Fruit fly (Drosophila melanogaster): ENCODE data around the gene GAA1.

GAA1 gene

dm6 chrX:5891666-5892444 lies 18.7 kb upstream of the GAA1 start (continued):
- no peak for TF ChIP-seq mirr (GFP tag; optimal IDR thresholded peaks at IDR 0.05)
- peak; percentile 15 for TF ChIP-seq CG10979 (tag; optimal IDR thresholded peaks at IDR 0.05)
- no peak for TF ChIP-seq Nf-YA (GFP tag; IDR thresholded peaks at IDR 0.05)
- peak; percentile 3 for TF ChIP-seq gsb-n (tag; optimal IDR thresholded peaks at IDR 0.05)
- no peak for TF ChIP-seq CG18476 (GFP tag; optimal IDR thresholded peaks at IDR 0.05)
- peak; percentile 5 for TF ChIP-seq CG12942 (GFP tag; optimal IDR thresholded peaks at IDR 0.05)
- no peak for TF ChIP-seq fru (optimal IDR thresholded peaks at IDR 0.05)
- no peak for TF ChIP-seq CG7963 (GFP tag; IDR thresholded peaks at IDR 0.05; ENCODE audit: partially characterized antibody)
- TF ChIP-seq CG3407 (GFP tag; optimal IDR thresholded peaks at IDR 0.05): no peak
- TF ChIP-seq insv (GFP tag; optimal IDR thresholded peaks at IDR 0.05): no peak
- TF ChIP-seq jigr1 (GFP tag; IDR thresholded peaks at IDR 0.05): no peak
- peak; percentile 11 for TF ChIP-seq org-1 (GFP tag; optimal IDR thresholded peaks at IDR 0.05)
- peak; percentile 34 for TF ChIP-seq disco-r (GFP tag; optimal IDR thresholded peaks at IDR 0.05)
- TF ChIP-seq CG33213 (GFP tag; optimal IDR thresholded peaks at IDR 0.05): peak; percentile 14
- TF ChIP-seq CG9932 (GFP tag; IDR thresholded peaks at IDR 0.05): peak; percentile 80
- no peak for TF ChIP-seq Doc3 (GFP tag; IDR thresholded peaks at IDR 0.05; ENCODE audit: partially characterized antibody)
- TF ChIP-seq CG15479 (GFP tag; optimal IDR thresholded peaks at IDR 0.05): no peak
- no peak for TF ChIP-seq CG4707 (GFP tag; optimal IDR thresholded peaks at IDR 0.05)
- no peak for TF ChIP-seq CG8281 (tag; optimal IDR thresholded peaks at IDR 0.05)
- no peak for TF ChIP-seq Neu2 (GFP tag; optimal IDR thresholded peaks at IDR 0.05; ENCODE audit: borderline replicate concordance)
- no peak for TF ChIP-seq sim (GFP tag; IDR thresholded peaks at IDR 0.05)
- peak; percentile 29 for TF ChIP-seq vfl (GFP tag; optimal IDR thresholded peaks at IDR 0.05)
- no peak for TF ChIP-seq cg (GFP tag; optimal IDR thresholded peaks at IDR 0.05)
- no peak for TF ChIP-seq sr (GFP tag; IDR thresholded peaks at IDR 0.05)
- no peak for TF ChIP-seq psq (GFP tag; optimal IDR thresholded peaks at IDR 0.05)
- TF ChIP-seq oc (tag; optimal IDR thresholded peaks at IDR 0.05): no peak
- no peak for TF ChIP-seq Ravus (GFP tag; IDR thresholded peaks at IDR 0.05)
- no peak for TF ChIP-seq nau (GFP tag; optimal IDR thresholded peaks at IDR 0.05)
- peak; percentile 38; the same call in 1 of the 2 replicates for TF ChIP-seq CG10366 (GFP tag; IDR thresholded peaks at IDR 0.05)
- TF ChIP-seq CG34422 (GFP tag; IDR thresholded peaks at IDR 0.05): no peak
- no peak for TF ChIP-seq CG3163 (GFP tag; optimal IDR thresholded peaks at IDR 0.05)
- TF ChIP-seq slp2 (GFP tag; optimal IDR thresholded peaks at IDR 0.05): no peak
- no peak for TF ChIP-seq NC2β (GFP tag; optimal IDR thresholded peaks at IDR 0.05)
- no peak for TF ChIP-seq Gsc (GFP tag; IDR thresholded peaks at IDR 0.05)
- TF ChIP-seq trem (tag; optimal IDR thresholded peaks at IDR 0.05): no peak
- peak; percentile 43 for TF ChIP-seq sisA (GFP tag; IDR thresholded peaks at IDR 0.05)
- TF ChIP-seq Hmx (GFP tag; optimal IDR thresholded peaks at IDR 0.05): no peak
- TF ChIP-seq gcm (GFP tag; optimal IDR thresholded peaks at IDR 0.05): no peak
- TF ChIP-seq kah (GFP tag; optimal IDR thresholded peaks at IDR 0.05): no peak
- no peak for TF ChIP-seq CG8765 (GFP tag; IDR thresholded peaks at IDR 0.05)
- no peak for TF ChIP-seq CG10565 (GFP tag; optimal IDR thresholded peaks at IDR 0.05)
- 0 out of 2 replicates have a peak, but pooled peaks have one; percentile 22 for TF ChIP-seq CG9215 (GFP tag; IDR thresholded peaks at IDR 0.05)
- TF ChIP-seq MESR4 (GFP tag; optimal IDR thresholded peaks at IDR 0.05): no peak
- TF ChIP-seq Spps (tag; optimal IDR thresholded peaks at IDR 0.05): no peak
- TF ChIP-seq CG4424 (GFP tag; optimal IDR thresholded peaks at IDR 0.05): no peak
- TF ChIP-seq CG5953 (GFP tag; IDR thresholded peaks at IDR 0.05): no peak
- no peak for TF ChIP-seq Lpt (GFP tag; optimal IDR thresholded peaks at IDR 0.05)
- TF ChIP-seq Deaf1 (tag; optimal IDR thresholded peaks at IDR 0.05): no peak
- TF ChIP-seq twi (tag; optimal IDR thresholded peaks at IDR 0.05): no peak
- no peak for TF ChIP-seq corto (GFP tag; optimal IDR thresholded peaks at IDR 0.05)
- peak; percentile 33 to 58 for TF ChIP-seq bsh (GFP tag; optimal IDR thresholded peaks at IDR 0.05)

All from whole organism, embryonic.